Worm (Caenorhabditis elegans) whole organism, late embryonic: ENCODE measurements around the gene T14B1.1.

ENCODE experiments used
- elt-2 ChIP-seq: sonication (generic microtip); optimal IDR thresholded peaks from 2 replicates; lab custom pipeline; 2016; ENCODE audit warnings: missing genetic modification reagents, missing genetic modification characterization, missing compliant biosample characterization
- odd-2 ChIP-seq: sonication (generic microtip); optimal IDR thresholded peaks from 2 replicates; lab custom pipeline; 2017; ENCODE audit warnings: antibody characterized with exemption, mild to moderate bottlenecking, missing genetic modification characterization, missing compliant biosample characterization
- ref-2 ChIP-seq: sonication (generic microtip); optimal IDR thresholded peaks from 2 replicates; lab custom pipeline; 2016; ENCODE audit warnings: missing genetic modification characterization, missing compliant biosample characterization

ce11 chrX:9677927-9678326, 9.4 kb upstream of the T14B1.1 start:
- TF ChIP-seq ref-2 (tag; lab: Kevin White, UChicago) (no peak), elt-2 (tag; lab: Kevin White, UChicago) (no peak), odd-2 (tag; lab: Kevin White, UChicago) (no peak)
